Worm (Caenorhabditis elegans) whole organism, young adult: Measurements from ENCODE around the gene ifb-1.

Source experiments
- F57C9.4 ChIP-seq: sonication (generic microtip); optimal IDR thresholded peaks from 2 replicates; lab custom pipeline; 2017; ENCODE audit warnings: mild to moderate bottlenecking, missing genetic modification characterization, missing compliant biosample characterization
- Y53F4B.3 ChIP-seq: fragments of 200-800 bp; sonication (Bioruptor generic); IDR thresholded peaks from 2 replicates; pipeline ENCODE4 v1.3.6; 2022; ENCODE audit warnings: missing genetic modification reagents, missing genetic modification characterization, missing compliant biosample characterization
- ama-1 ChIP-seq, 3 experiments: fragments of 150-350 bp in 1 of 3; sonication (generic microtip) in 2 of 3; optimal IDR thresholded peaks; 2 replicates each; lab custom pipeline; 2014 to 2018; ENCODE audit warnings: missing biosample characterization in 2 of 3, missing genetic modification characterization in 2 of 3, missing genetic modification reagents in 2 of 3
- attf-6 ChIP-seq: fragments of 200-800 bp; sonication (Bioruptor generic); IDR thresholded peaks from 2 replicates; pipeline ENCODE4 v1.3.6; 2022; ENCODE audit warnings: missing genetic modification reagents, missing genetic modification characterization, missing compliant biosample characterization
- ceh-79 ChIP-seq: sonication (generic microtip); optimal IDR thresholded peaks from 2 replicates; lab custom pipeline; 2017; ENCODE audit warnings: mild to moderate bottlenecking, missing genetic modification characterization, missing compliant biosample characterization
- hlh-12 ChIP-seq: sonication (generic microtip); optimal IDR thresholded peaks from 2 replicates; lab custom pipeline; 2016; ENCODE audit warnings: missing genetic modification characterization, missing compliant biosample characterization
- lin-54 ChIP-seq: fragments of 200-800 bp; sonication (Bioruptor generic); optimal IDR thresholded peaks from 2 replicates; lab custom pipeline; 2018; ENCODE audit warnings: mild to moderate bottlenecking, missing genetic modification characterization, missing compliant biosample characterization
- mes-4 ChIP-seq: sonication (generic microtip); optimal IDR thresholded peaks from 2 replicates; lab custom pipeline; 2016; ENCODE audit warnings: missing genotype, missing genetic modification characterization, missing compliant biosample characterization
- unc-130 ChIP-seq: sonication (generic microtip); optimal IDR thresholded peaks from 2 replicates; lab custom pipeline; 2016; ENCODE audit warnings: missing genetic modification reagents, missing genetic modification characterization, missing compliant biosample characterization
- unc-62 ChIP-seq: fragments of 150-350 bp; optimal IDR thresholded peaks from 2 replicates; lab custom pipeline; 2014; ENCODE audit warnings: missing biosample characterization, missing genetic modification reagents, missing genetic modification characterization
- ztf-25 ChIP-seq: fragments of 200-800 bp; sonication (Bioruptor generic); IDR thresholded peaks from 2 replicates; pipeline ENCODE4 v1.3.6; 2022; ENCODE audit warnings: missing genetic modification reagents, missing genetic modification characterization, missing compliant biosample characterization

ce11 chrII:5774879-5775278, 9.5 kb downstream of the ifb-1 start:
- TF ChIP-seq Y53F4B.3 (GFP tag; lab: Robert Waterston, UW) (no peak), unc-62 (GFP tag; lab: Kevin White, UChicago) (no peak), ztf-25 (GFP tag; lab: Robert Waterston, UW) (no peak), ama-1 (optimal IDR thresholded peaks at IDR 0.05; lab: Kevin White, UChicago) (no peak), ama-1 (GFP tag; optimal IDR thresholded peaks at IDR 0.05; lab: Kevin White, UChicago) (no peak), lin-54 (GFP tag; lab: Kevin White, UChicago) (no peak), mes-4 (tag; lab: Kevin White, UChicago) (no peak), ceh-79 (tag; lab: Kevin White, UChicago) (no peak), attf-6 (no peak), F57C9.4 (tag; lab: Kevin White, UChicago) (no peak), unc-130 (no peak), hlh-12 (tag; lab: Kevin White, UChicago) (no peak)
